Fruit fly (Drosophila melanogaster): ENCODE results near the gene CG33272.
A peak's percentile ranks its signal among the peaks of the same experiment; 100 is the strongest.

CG33272 gene

dm6 chr3L:11536132-11536531, 25.7 kb upstream of the CG33272 start (continued):
- no peak for TF ChIP-seq Nf-YA (GFP tag; IDR thresholded peaks at IDR 0.05)
- TF ChIP-seq CG14667 (GFP tag; IDR thresholded peaks at IDR 0.05): no peak
- TF ChIP-seq CG15011 (GFP tag; optimal IDR thresholded peaks at IDR 0.05): no peak
- TF ChIP-seq CG12104 (GFP tag; optimal IDR thresholded peaks at IDR 0.05): no peak
- no peak for TF ChIP-seq zen2 (GFP tag; IDR thresholded peaks at IDR 0.05; ENCODE audit: partially characterized antibody)
- peak; percentile 13 for TF ChIP-seq Ets65A (GFP tag)
- no peak for TF ChIP-seq HmgZ (tag; optimal IDR thresholded peaks at IDR 0.05)
- TF ChIP-seq slbo (GFP tag; IDR thresholded peaks at IDR 0.05): peak; percentile 49; the same call in 1 of the 2 replicates
- no peak for TF ChIP-seq CG34376 (GFP tag; optimal IDR thresholded peaks at IDR 0.05)
- 0 out of 2 replicates have a peak, but pooled peaks have one; percentile 20 for TF ChIP-seq Drgx (GFP tag; IDR thresholded peaks at IDR 0.05)
- TF ChIP-seq CG31365 (tag; optimal IDR thresholded peaks at IDR 0.05): no peak
- no peak for TF ChIP-seq CG30431 (GFP tag; optimal IDR thresholded peaks at IDR 0.05)
- peak; percentile 14 for TF ChIP-seq CG8388 (GFP tag; optimal IDR thresholded peaks at IDR 0.05)
- TF ChIP-seq GATAe (GFP tag; conservative IDR thresholded peaks at IDR 0.05): no peak
- no peak for TF ChIP-seq Bgb (GFP tag; IDR thresholded peaks at IDR 0.05; ENCODE audit: partially characterized antibody)
- TF ChIP-seq CG3281 (GFP tag; optimal IDR thresholded peaks at IDR 0.05): peak; percentile 6
- TF ChIP-seq sisA (GFP tag; IDR thresholded peaks at IDR 0.05): peak; percentile 43
- peak; percentile 48; the same call in 1 of the 2 replicates for TF ChIP-seq Xrp1 (GFP tag; IDR thresholded peaks at IDR 0.05)
- TF ChIP-seq Aef1 (GFP tag; IDR thresholded peaks at IDR 0.05): peak; percentile 16; the same call in 1 of the 3 replicates
- TF ChIP-seq NC2β (GFP tag; optimal IDR thresholded peaks at IDR 0.05): no peak
- TF ChIP-seq Chrac-16 (GFP tag; optimal IDR thresholded peaks at IDR 0.05): no peak
- peak; percentile 11 for TF ChIP-seq PHDP (tag; optimal IDR thresholded peaks at IDR 0.05)
- peak; percentile 20 for TF ChIP-seq Fer1 (GFP tag; optimal IDR thresholded peaks at IDR 0.05)
- no peak for TF ChIP-seq D19B (GFP tag; optimal IDR thresholded peaks at IDR 0.05)
- TF ChIP-seq ken (GFP tag; IDR thresholded peaks at IDR 0.05): no peak
- TF ChIP-seq mam (GFP tag; optimal IDR thresholded peaks at IDR 0.05): no peak
- no peak for TF ChIP-seq CG2889 (GFP tag; IDR thresholded peaks at IDR 0.05)
- TF ChIP-seq fu2 (GFP tag; optimal IDR thresholded peaks at IDR 0.05): no peak
- TF ChIP-seq CG6765 (GFP tag; optimal IDR thresholded peaks at IDR 0.05): no peak
- TF ChIP-seq NfI (GFP tag; optimal IDR thresholded peaks at IDR 0.05): no peak
- TF ChIP-seq H2.0 (GFP tag; IDR thresholded peaks at IDR 0.05): no peak
- peak; percentile 34; the same call in 1 of the 2 replicates for TF ChIP-seq CG6689 (GFP tag; IDR thresholded peaks at IDR 0.05)
- TF ChIP-seq lmd (GFP tag; IDR thresholded peaks at IDR 0.05): peak; percentile 41; the same call in 1 of the 2 replicates
- no peak for TF ChIP-seq shn (GFP tag; optimal IDR thresholded peaks at IDR 0.05)
- no peak for TF ChIP-seq Trl (optimal IDR thresholded peaks at IDR 0.05)
- no peak for TF ChIP-seq Trl (GFP tag; optimal IDR thresholded peaks at IDR 0.05)
- TF ChIP-seq so (GFP tag; IDR thresholded peaks at IDR 0.05): no peak
- TF ChIP-seq phol (tag; optimal IDR thresholded peaks at IDR 0.05): peak; percentile 34
- TF ChIP-seq Atf6 (GFP tag; IDR thresholded peaks at IDR 0.05): peak; percentile 38; the same call in 1 of the 2 replicates
- no peak for TF ChIP-seq pfk (GFP tag; optimal IDR thresholded peaks at IDR 0.05)
- TF ChIP-seq CG6175 (GFP tag; IDR thresholded peaks at IDR 0.05): no peak
- no peak for TF ChIP-seq nom (GFP tag; optimal IDR thresholded peaks at IDR 0.05)
- TF ChIP-seq knrl (GFP tag; IDR thresholded peaks at IDR 0.05; ENCODE audit: partially characterized antibody): no peak
- TF ChIP-seq CG3163 (GFP tag; optimal IDR thresholded peaks at IDR 0.05): no peak
- TF ChIP-seq Vsx1 (GFP tag; optimal IDR thresholded peaks at IDR 0.05): peak; percentile 15
- TF ChIP-seq al (GFP tag; IDR thresholded peaks at IDR 0.05): no peak
- TF ChIP-seq CG15514 (GFP tag; optimal IDR thresholded peaks at IDR 0.05): peak; percentile 15
- no peak for TF ChIP-seq CG12219 (GFP tag; optimal IDR thresholded peaks at IDR 0.05)
- no peak for TF ChIP-seq CG6272 (GFP tag; IDR thresholded peaks at IDR 0.05)
- TF ChIP-seq gcm2 (GFP tag; optimal IDR thresholded peaks at IDR 0.05): no peak
- no peak for TF ChIP-seq sug (tag; optimal IDR thresholded peaks at IDR 0.05)
- TF ChIP-seq CG12391 (tag; optimal IDR thresholded peaks at IDR 0.05): peak; percentile 19
